Worm (Caenorhabditis elegans) whole organism, L3 larva: ENCODE measurements around the gene B0524.3.
A peak's percentile ranks its signal among the peaks of the same experiment; 100 is the strongest.

ENCODE experiments used
- ZK546.5 ChIP-seq: sonication (generic microtip); optimal IDR thresholded peaks from 2 replicates; lab custom pipeline; 2017; ENCODE audit warnings: missing biosample characterization, missing genetic modification characterization
- ceh-16 ChIP-seq: sonication (generic microtip); optimal IDR thresholded peaks from 2 replicates; lab custom pipeline; 2017; ENCODE audit warnings: missing biosample characterization, missing genetic modification characterization
- ceh-28 ChIP-seq: fragments of 150-350 bp; optimal IDR thresholded peaks from 2 replicates; lab custom pipeline; 2014; ENCODE audit warnings: missing biosample characterization, missing genetic modification reagents, missing genetic modification characterization
- ceh-82 ChIP-seq: fragments of 150-350 bp; optimal IDR thresholded peaks from 2 replicates; lab custom pipeline; 2014; ENCODE audit warnings: missing biosample characterization, missing genetic modification characterization
- daf-12 ChIP-seq: fragments of 150-350 bp; optimal IDR thresholded peaks from 2 replicates; lab custom pipeline; 2014; ENCODE audit warnings: missing biosample characterization, missing genetic modification reagents, missing genetic modification characterization
- elt-1 ChIP-seq: fragments of 150-350 bp; optimal IDR thresholded peaks from 2 replicates; lab custom pipeline; 2014; ENCODE audit warnings: missing biosample characterization, missing genetic modification characterization
- elt-2 ChIP-seq: sonication (generic microtip); optimal IDR thresholded peaks from 2 replicates; lab custom pipeline; 2016; ENCODE audit warnings: missing genetic modification reagents, mild to moderate bottlenecking, missing genetic modification characterization, missing compliant biosample characterization
- elt-3 ChIP-seq, 3 experiments: fragments of 150-350 bp in 1 of 3; sonication (generic microtip) in 2 of 3; optimal IDR thresholded peaks; 2 replicates in 2 of 3; 4 replicates in 1 of 3; lab custom pipeline; 2014 to 2017; ENCODE audit warnings: missing biosample characterization in 3 of 3, missing genetic modification characterization in 3 of 3
- fos-1 ChIP-seq: fragments of 150-350 bp; optimal IDR thresholded peaks from 2 replicates; lab custom pipeline; 2014; ENCODE audit warnings: missing biosample characterization, missing genetic modification characterization
- hmg-11 ChIP-seq: sonication (generic microtip); optimal IDR thresholded peaks from 2 replicates; lab custom pipeline; 2016; ENCODE audit warnings: missing genetic modification characterization, missing compliant biosample characterization
- jun-1 ChIP-seq: fragments of 150-350 bp; optimal IDR thresholded peaks from 2 replicates; lab custom pipeline; 2014; ENCODE audit warnings: missing biosample characterization, missing genetic modification reagents, missing genetic modification characterization
- mdl-1 ChIP-seq: fragments of 150-350 bp; optimal IDR thresholded peaks from 2 replicates; lab custom pipeline; 2014; ENCODE audit warnings: missing biosample characterization, missing genetic modification characterization
- mml-1 ChIP-seq: fragments of 150-350 bp; sonication (generic microtip); optimal IDR thresholded peaks from 3 replicates; lab custom pipeline; 2014; ENCODE audit warnings: missing biosample characterization, missing genetic modification characterization
- nfya-1 ChIP-seq: sonication (generic microtip); optimal IDR thresholded peaks from 2 replicates; lab custom pipeline; 2017; ENCODE audit warnings: missing genetic modification characterization, mild to moderate bottlenecking, missing compliant biosample characterization, antibody characterized with exemption, moderate library complexity; ENCODE audit not compliant: insufficient read depth
- nhr-11 ChIP-seq: fragments of 150-350 bp; optimal IDR thresholded peaks from 2 replicates; lab custom pipeline; 2014; ENCODE audit warnings: missing biosample characterization, missing genetic modification characterization
- nhr-12 ChIP-seq: fragments of 150-350 bp; optimal IDR thresholded peaks from 2 replicates; lab custom pipeline; 2014; ENCODE audit warnings: missing biosample characterization, missing genetic modification characterization
- nhr-23 ChIP-seq: fragments of 150-350 bp; optimal IDR thresholded peaks from 2 replicates; lab custom pipeline; 2014; ENCODE audit warnings: missing biosample characterization, missing genetic modification reagents, missing genetic modification characterization
- nhr-237 ChIP-seq: fragments of 150-350 bp; optimal IDR thresholded peaks from 2 replicates; lab custom pipeline; 2014; ENCODE audit warnings: missing biosample characterization, missing genetic modification characterization
- nhr-28 ChIP-seq: fragments of 150-350 bp; optimal IDR thresholded peaks from 2 replicates; lab custom pipeline; 2014; ENCODE audit warnings: missing biosample characterization, missing genetic modification characterization
- nhr-43 ChIP-seq: sonication (generic microtip); optimal IDR thresholded peaks from 2 replicates; lab custom pipeline; 2016; ENCODE audit warnings: mild to moderate bottlenecking, missing genetic modification characterization, missing compliant biosample characterization; ENCODE audit not compliant: poor library complexity, severe bottlenecking
- nhr-67 ChIP-seq: fragments of 150-350 bp; optimal IDR thresholded peaks from 2 replicates; lab custom pipeline; 2014; ENCODE audit warnings: missing biosample characterization, missing genetic modification characterization
- nhr-76 ChIP-seq: fragments of 150-350 bp; sonication (generic microtip); optimal IDR thresholded peaks from 5 replicates; lab custom pipeline; 2014; ENCODE audit warnings: missing biosample characterization, missing genetic modification characterization
- sea-2 ChIP-seq: fragments of 150-350 bp; sonication (generic microtip); optimal IDR thresholded peaks from 4 replicates; lab custom pipeline; 2014; ENCODE audit warnings: missing biosample characterization, missing genetic modification reagents, missing genetic modification characterization
- skn-1 ChIP-seq: fragments of 150-350 bp; optimal IDR thresholded peaks from 2 replicates; lab custom pipeline; 2014; ENCODE audit warnings: missing biosample characterization, missing genetic modification characterization
- snpc-4 ChIP-seq: fragments of 150-350 bp; optimal IDR thresholded peaks from 2 replicates; lab custom pipeline; 2014; ENCODE audit warnings: missing biosample characterization, missing genetic modification characterization
- unc-62 ChIP-seq: fragments of 150-350 bp; sonication (generic microtip); optimal IDR thresholded peaks from 4 replicates; lab custom pipeline; 2014; ENCODE audit warnings: missing biosample characterization, missing genetic modification reagents, missing genetic modification characterization
- ztf-11 ChIP-seq: fragments of 150-350 bp; optimal IDR thresholded peaks from 2 replicates; lab custom pipeline; 2014; ENCODE audit warnings: missing biosample characterization, missing genetic modification characterization
- ztf-4 ChIP-seq: fragments of 150-350 bp; optimal IDR thresholded peaks from 2 replicates; lab custom pipeline; 2014; ENCODE audit warnings: missing biosample characterization, missing genetic modification characterization

The B0524.3 gene

ce11 chrIII:1932018-1932417, 44.6 kb downstream of the B0524.3 start:
- TF ChIP-seq sea-2 (GFP tag; lab: Kevin White, UChicago) (no peak), mdl-1 (no peak)

- TF ChIP-seq ceh-82 (tag; lab: Kevin White, UChicago) (no peak), nhr-237 (tag; lab: Kevin White, UChicago) (no peak), nhr-67 (no peak), elt-3 (tag; optimal IDR thresholded peaks at IDR 0.05; lab: Kevin White, UChicago) (no peak), hmg-11 (tag; lab: Kevin White, UChicago) (no peak), nhr-43 (no peak), ztf-4 (no peak), ZK546.5 (tag; lab: Kevin White, UChicago) (no peak), snpc-4 (tag; lab: Kevin White, UChicago) (no peak), nhr-23 (no peak), ztf-11 (tag; lab: Kevin White, UChicago) (no peak), nhr-28 (tag; lab: Kevin White, UChicago) (no peak), fos-1 (tag; lab: Kevin White, UChicago) (no peak), mml-1 (tag; lab: Kevin White, UChicago) (no peak), nhr-76 (no peak), ceh-28 (tag; lab: Kevin White, UChicago) (no peak)
Observed at ce11 chrIII:1934141-1934540, 46.7 kb downstream of the B0524.3 start.

ce11 chrIII:1937879-1938438, 50.5 kb downstream of the B0524.3 start:
- TF ChIP-seq fos-1 (tag; lab: Kevin White, UChicago) (no peak), ceh-82 (tag; lab: Kevin White, UChicago) (no peak), snpc-4 (tag; lab: Kevin White, UChicago) (no peak), skn-1 (tag; lab: Kevin White, UChicago) (no peak), unc-62 (no peak), jun-1 (tag; lab: Kevin White, UChicago) (no peak), nhr-23 (no peak), nfya-1 (no peak), ceh-16 (tag; lab: Kevin White, UChicago) (no peak), nhr-28 (tag; lab: Kevin White, UChicago) (no peak), elt-2 (tag; lab: Kevin White, UChicago) (no peak), nhr-12 (tag; lab: Kevin White, UChicago) (no peak), elt-1 (tag; lab: Kevin White, UChicago) (no peak)
- TF ChIP-seq, all 47 proteins: peak for 0

- no peak for TF ChIP-seq daf-12
- TF ChIP-seq nhr-11 (tag; lab: Kevin White, UChicago), result no peak
- peak; percentile 96 for TF ChIP-seq ceh-28 (tag; lab: Kevin White, UChicago)
Observed at ce11 chrIII:1938712-1939624, 51.5 kb downstream of the B0524.3 start.
